Fruit fly (Drosophila melanogaster) Kc167 (cell line): ENCODE data around the gene wac.

Experiments used
- Myc ChIP-seq: fragments of >200 bp; optimal IDR thresholded peaks from 2 replicates; lab custom pipeline; 2017; ENCODE audit warnings: missing external identifiers
- Sin3A ChIP-seq: fragments of >200 bp; optimal IDR thresholded peaks from 2 replicates; lab custom pipeline; 2018; ENCODE audit warnings: missing external identifiers
- h ChIP-seq: fragments of >200 bp; optimal IDR thresholded peaks from 3 replicates; lab custom pipeline; 2018; ENCODE audit warnings: missing external identifiers
- insv ChIP-seq: fragments of >200 bp; optimal IDR thresholded peaks from 3 replicates; lab custom pipeline; 2018; ENCODE audit warnings: missing external identifiers
- psq ChIP-seq: fragments of >200 bp; optimal IDR thresholded peaks from 2 replicates; lab custom pipeline; 2017; ENCODE audit warnings: missing external identifiers
- ttk ChIP-seq: sonication (Bioruptor generic); optimal IDR thresholded peaks from 2 replicates; lab custom pipeline; 2017; ENCODE audit warnings: missing external identifiers

Gene wac

DNA sequence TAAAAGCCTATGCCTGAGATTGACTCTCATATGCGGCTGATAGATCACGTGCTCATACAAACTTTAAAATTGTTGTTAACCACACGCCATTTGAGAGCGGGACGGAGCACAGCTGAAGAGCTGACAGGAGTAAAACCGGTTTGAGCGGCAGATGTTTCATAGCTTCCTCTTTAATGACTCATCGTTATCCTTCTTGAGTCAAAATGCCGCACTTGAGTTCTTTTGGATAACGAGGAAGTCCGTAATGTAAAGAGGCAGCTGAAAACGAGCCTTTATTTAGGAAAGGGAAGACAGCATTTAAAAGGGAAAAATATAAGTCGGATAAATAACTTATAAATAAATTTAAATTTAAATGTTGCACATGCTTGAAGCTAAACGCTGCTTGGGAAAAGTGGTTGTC is 39.3 kb downstream of the wac start:
- TF ChIP-seq ttk (no peak), h (no peak), psq (lab: Kevin White, UChicago) (no peak), Myc (lab: Kevin White, UChicago) (no peak), Sin3A (lab: Kevin White, UChicago) (no peak), insv (lab: Kevin White, UChicago) (no peak)

DNA sequence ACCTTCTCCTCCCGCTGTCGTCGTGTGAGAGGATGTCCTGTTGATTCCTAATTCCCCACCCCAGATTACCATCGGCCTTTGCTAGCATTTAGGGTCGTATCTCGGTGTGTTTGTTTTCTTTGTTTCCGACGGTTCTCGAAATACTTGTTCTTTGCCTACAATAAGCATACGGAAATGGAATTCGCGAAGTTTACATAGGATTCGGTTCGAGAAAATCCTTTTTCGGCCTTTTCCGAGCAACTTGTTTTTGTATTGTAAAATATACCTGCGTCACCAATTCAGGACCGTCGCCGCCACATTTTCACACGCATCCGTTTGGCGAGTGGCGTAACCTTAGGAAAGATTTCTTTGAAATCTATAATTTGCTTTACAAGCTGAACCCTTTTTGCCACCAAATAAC is 40.5 kb downstream of the wac start:
- TF ChIP-seq h, result no peak
- TF ChIP-seq psq (lab: Kevin White, UChicago), result no peak
- no peak for TF ChIP-seq ttk
- no peak for TF ChIP-seq Sin3A (lab: Kevin White, UChicago)
- TF ChIP-seq Myc (lab: Kevin White, UChicago), result no peak
- no peak for TF ChIP-seq insv (lab: Kevin White, UChicago)

DNA sequence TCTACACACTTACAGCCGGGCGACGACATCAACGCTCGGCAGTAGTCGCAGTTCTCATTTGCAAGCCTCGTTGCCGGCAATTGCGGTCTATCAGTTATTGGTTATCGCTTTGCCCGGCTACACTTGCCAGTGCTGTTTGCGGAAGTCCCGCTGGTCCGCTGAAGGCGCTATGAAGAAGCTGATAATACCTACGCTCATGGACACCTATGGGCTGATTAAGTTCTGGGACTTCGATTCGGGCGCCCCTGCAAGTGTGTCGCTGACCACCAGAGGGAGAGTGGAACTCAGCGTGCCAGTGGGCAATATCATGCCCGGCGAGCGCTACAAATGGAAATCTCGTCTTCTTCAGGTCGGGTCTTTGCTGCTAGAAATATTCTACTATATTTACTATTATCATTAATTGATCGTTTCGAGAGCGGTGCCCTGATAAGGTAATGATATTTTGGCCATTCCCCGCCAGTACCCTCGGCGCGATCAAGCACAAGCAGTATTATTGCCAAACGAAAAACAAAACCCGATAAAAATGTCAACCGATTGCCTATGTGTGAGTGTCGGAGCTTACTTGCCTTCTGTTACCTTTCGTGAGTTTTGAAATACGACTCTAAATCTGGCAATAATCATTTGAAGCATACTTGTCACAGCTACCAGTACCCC is 42.1 kb downstream of the wac start:
- TF ChIP-seq Myc (lab: Kevin White, UChicago) (no peak), h (no peak), insv (lab: Kevin White, UChicago) (no peak), Sin3A (lab: Kevin White, UChicago) (no peak), psq (lab: Kevin White, UChicago) (no peak), ttk (no peak)
